Worm (Caenorhabditis elegans) whole organism, late embryonic: Measurements from ENCODE around the gene C47E8.4.

ENCODE experiments used
- C08G9.2 ChIP-seq: sonication (generic microtip); optimal IDR thresholded peaks from 2 replicates; lab custom pipeline; 2016; ENCODE audit warnings: mild to moderate bottlenecking, missing genetic modification characterization, moderate library complexity, missing compliant biosample characterization
- C38D4.7 ChIP-seq: fragments of 200-800 bp; sonication (Bioruptor generic); optimal IDR thresholded peaks from 2 replicates; lab custom pipeline; 2018; ENCODE audit warnings: mild to moderate bottlenecking, missing genetic modification characterization, moderate library complexity, missing compliant biosample characterization
- F13H6.1 ChIP-seq: sonication (generic microtip); optimal IDR thresholded peaks from 2 replicates; lab custom pipeline; 2016; ENCODE audit warnings: missing genetic modification characterization, missing compliant biosample characterization
- K02D7.2 ChIP-seq: sonication (generic microtip); optimal IDR thresholded peaks from 2 replicates; lab custom pipeline; 2017; ENCODE audit warnings: mild to moderate bottlenecking, missing genetic modification characterization, missing compliant biosample characterization
- K09A11.1 ChIP-seq: sonication (generic microtip); optimal IDR thresholded peaks from 2 replicates; lab custom pipeline; 2017; ENCODE audit warnings: antibody characterized with exemption, mild to moderate bottlenecking, missing genetic modification characterization, missing compliant biosample characterization; ENCODE audit not compliant: insufficient read depth
- T23F11.4 ChIP-seq: fragments of 200-800 bp; sonication (Bioruptor generic); optimal IDR thresholded peaks from 2 replicates; lab custom pipeline; 2018; ENCODE audit warnings: mild to moderate bottlenecking, missing genetic modification characterization, missing compliant biosample characterization
- Y22D7AL.16 ChIP-seq: sonication (generic microtip); optimal IDR thresholded peaks from 2 replicates; lab custom pipeline; 2016; ENCODE audit warnings: missing genetic modification characterization, missing compliant biosample characterization
- ahr-1 ChIP-seq: sonication (generic microtip); optimal IDR thresholded peaks from 2 replicates; lab custom pipeline; 2016; ENCODE audit warnings: missing genetic modification characterization, missing compliant biosample characterization
- ama-1 ChIP-seq: fragments of 150-350 bp; optimal IDR thresholded peaks from 2 replicates; lab custom pipeline; 2014
- ceh-14 ChIP-seq: sonication (generic microtip); optimal IDR thresholded peaks from 2 replicates; lab custom pipeline; 2016; ENCODE audit warnings: missing genotype, missing genetic modification characterization, missing compliant biosample characterization
- ceh-18 ChIP-seq: sonication (generic microtip); optimal IDR thresholded peaks from 2 replicates; lab custom pipeline; 2016; ENCODE audit warnings: missing genetic modification characterization, missing compliant biosample characterization
- ceh-19 ChIP-seq: fragments of 200-800 bp; sonication (Bioruptor generic); optimal IDR thresholded peaks from 2 replicates; lab custom pipeline; 2018; ENCODE audit warnings: mild to moderate bottlenecking, missing genetic modification characterization, missing compliant biosample characterization
- ceh-2 ChIP-seq: sonication (generic microtip); optimal IDR thresholded peaks from 2 replicates; lab custom pipeline; 2016; ENCODE audit warnings: missing genotype, missing genetic modification characterization, missing compliant biosample characterization
- ceh-24 ChIP-seq: sonication (generic microtip); optimal IDR thresholded peaks from 2 replicates; lab custom pipeline; 2016; ENCODE audit warnings: mild to moderate bottlenecking, missing genetic modification characterization, missing compliant biosample characterization
- ceh-30 ChIP-seq: fragments of 150-350 bp; optimal IDR thresholded peaks from 2 replicates; lab custom pipeline; 2014; ENCODE audit warnings: missing biosample characterization, missing genetic modification characterization
- ceh-31 ChIP-seq: sonication (generic microtip); optimal IDR thresholded peaks from 2 replicates; lab custom pipeline; 2016; ENCODE audit warnings: missing genetic modification characterization, missing compliant biosample characterization
- ceh-34 ChIP-seq: sonication (generic microtip); optimal IDR thresholded peaks from 2 replicates; lab custom pipeline; 2016; ENCODE audit warnings: mild to moderate bottlenecking, missing genetic modification characterization, missing compliant biosample characterization
- ceh-48 ChIP-seq: sonication (generic microtip); optimal IDR thresholded peaks from 2 replicates; lab custom pipeline; 2016; ENCODE audit warnings: missing genetic modification characterization, inconsistent platforms, missing compliant biosample characterization
- ceh-6 ChIP-seq: fragments of 200-800 bp; sonication (Bioruptor generic); optimal IDR thresholded peaks from 2 replicates; lab custom pipeline; 2018; ENCODE audit warnings: mild to moderate bottlenecking, missing genetic modification characterization, missing compliant biosample characterization
- che-1 ChIP-seq: sonication (generic microtip); optimal IDR thresholded peaks from 2 replicates; lab custom pipeline; 2016; ENCODE audit warnings: mild to moderate bottlenecking, missing genetic modification characterization, missing compliant biosample characterization
- elt-2 ChIP-seq: sonication (generic microtip); optimal IDR thresholded peaks from 2 replicates; lab custom pipeline; 2016; ENCODE audit warnings: missing genetic modification reagents, missing genetic modification characterization, missing compliant biosample characterization
- elt-4 ChIP-seq: sonication (generic microtip); optimal IDR thresholded peaks from 2 replicates; lab custom pipeline; 2016; ENCODE audit warnings: missing genetic modification characterization, missing compliant biosample characterization
- ets-4 ChIP-seq: sonication (generic microtip); optimal IDR thresholded peaks from 2 replicates; lab custom pipeline; 2016; ENCODE audit warnings: missing genetic modification characterization, missing compliant biosample characterization
- eyg-1 ChIP-seq: sonication (generic microtip); optimal IDR thresholded peaks from 2 replicates; lab custom pipeline; 2016; ENCODE audit warnings: missing genotype, missing genetic modification characterization, missing compliant biosample characterization
- fax-1 ChIP-seq: sonication (generic microtip); optimal IDR thresholded peaks from 2 replicates; lab custom pipeline; 2016; ENCODE audit warnings: missing genotype, missing genetic modification characterization, missing compliant biosample characterization
- fkh-6 ChIP-seq: sonication (generic microtip); optimal IDR thresholded peaks from 2 replicates; lab custom pipeline; 2016; ENCODE audit warnings: missing genetic modification characterization, missing compliant biosample characterization
- gmeb-2 ChIP-seq: sonication (generic microtip); optimal IDR thresholded peaks from 2 replicates; lab custom pipeline; 2016; ENCODE audit warnings: missing genetic modification characterization, inconsistent platforms, missing compliant biosample characterization
- hlh-13 ChIP-seq: fragments of 200-800 bp; sonication (Bioruptor generic); optimal IDR thresholded peaks from 2 replicates; lab custom pipeline; 2018; ENCODE audit warnings: mild to moderate bottlenecking, missing genetic modification characterization, missing compliant biosample characterization
- hlh-15 ChIP-seq: sonication (generic microtip); optimal IDR thresholded peaks from 2 replicates; lab custom pipeline; 2016; ENCODE audit warnings: missing genetic modification characterization, missing compliant biosample characterization
- hlh-6 ChIP-seq: sonication (generic microtip); optimal IDR thresholded peaks from 2 replicates; lab custom pipeline; 2016; ENCODE audit warnings: missing genotype, missing genetic modification characterization, missing compliant biosample characterization
- lim-6 ChIP-seq: sonication (generic microtip); optimal IDR thresholded peaks from 2 replicates; lab custom pipeline; 2016; ENCODE audit warnings: missing genetic modification characterization, missing compliant biosample characterization
- lin-11 ChIP-seq: fragments of 200-800 bp; sonication (Bioruptor generic); optimal IDR thresholded peaks from 2 replicates; lab custom pipeline; 2018; ENCODE audit warnings: mild to moderate bottlenecking, missing genetic modification characterization, missing compliant biosample characterization
- madf-2 ChIP-seq: sonication (generic microtip); optimal IDR thresholded peaks from 2 replicates; lab custom pipeline; 2017; ENCODE audit warnings: missing genetic modification characterization, missing compliant biosample characterization
- mec-3 ChIP-seq: sonication (generic microtip); optimal IDR thresholded peaks from 2 replicates; lab custom pipeline; 2016; ENCODE audit warnings: borderline replicate concordance, missing genetic modification characterization, missing compliant biosample characterization
- nfya-1 ChIP-seq: sonication (generic microtip); optimal IDR thresholded peaks from 2 replicates; lab custom pipeline; 2017; ENCODE audit warnings: missing genetic modification characterization, mild to moderate bottlenecking, missing compliant biosample characterization, antibody characterized with exemption, moderate library complexity
- nhr-232 ChIP-seq: sonication (generic microtip); optimal IDR thresholded peaks from 2 replicates; lab custom pipeline; 2016; ENCODE audit warnings: missing genetic modification characterization, missing compliant biosample characterization
- npax-4 ChIP-seq: sonication (generic microtip); optimal IDR thresholded peaks from 2 replicates; lab custom pipeline; 2016; ENCODE audit warnings: missing genetic modification characterization, missing compliant biosample characterization
- pag-3 ChIP-seq: sonication (generic microtip); optimal IDR thresholded peaks from 2 replicates; lab custom pipeline; 2016; ENCODE audit warnings: missing compliant biosample characterization, missing genetic modification characterization, borderline replicate concordance
- pax-1 ChIP-seq: fragments of 150-350 bp; optimal IDR thresholded peaks from 2 replicates; lab custom pipeline; 2014; ENCODE audit warnings: missing biosample characterization, missing genetic modification characterization
- pha-2 ChIP-seq: sonication (generic microtip); optimal IDR thresholded peaks from 2 replicates; lab custom pipeline; 2017; ENCODE audit warnings: mild to moderate bottlenecking, missing genetic modification characterization, missing compliant biosample characterization
- pha-4 ChIP-seq: fragments of 150-350 bp; optimal IDR thresholded peaks from 2 replicates; lab custom pipeline; 2018; ENCODE audit warnings: missing biosample characterization, missing genetic modification reagents, missing genetic modification characterization
- pqm-1 ChIP-seq: sonication (generic microtip); optimal IDR thresholded peaks from 2 replicates; lab custom pipeline; 2016; ENCODE audit warnings: missing genetic modification characterization, missing compliant biosample characterization
- pros-1 ChIP-seq: fragments of 150-350 bp; optimal IDR thresholded peaks from 2 replicates; lab custom pipeline; 2014; ENCODE audit warnings: missing biosample characterization, missing genetic modification reagents, missing genetic modification characterization
- ref-2 ChIP-seq: sonication (generic microtip); optimal IDR thresholded peaks from 2 replicates; lab custom pipeline; 2016; ENCODE audit warnings: missing genetic modification characterization, missing compliant biosample characterization
- rnt-1 ChIP-seq: sonication (generic microtip); optimal IDR thresholded peaks from 2 replicates; lab custom pipeline; 2016; ENCODE audit warnings: missing genetic modification characterization, missing compliant biosample characterization
- sdc-2 ChIP-seq: sonication (generic microtip); optimal IDR thresholded peaks from 2 replicates; lab custom pipeline; 2016; ENCODE audit warnings: missing genotype, missing genetic modification characterization, missing compliant biosample characterization
- sox-2 ChIP-seq: fragments of 200-800 bp; sonication (Bioruptor generic); IDR thresholded peaks from 2 replicates; pipeline ENCODE4 v1.3.6; 2022; ENCODE audit warnings: missing genetic modification reagents, missing genetic modification characterization, missing compliant biosample characterization
- syd-9 ChIP-seq: sonication (generic microtip); optimal IDR thresholded peaks from 2 replicates; lab custom pipeline; 2016; ENCODE audit warnings: mild to moderate bottlenecking, missing genetic modification characterization, moderate library complexity, missing compliant biosample characterization
- unc-3 ChIP-seq, 2 experiments: fragments of 200-800 bp in 1 of 2; sonication (Bioruptor generic) in 1 of 2; sonication (generic microtip) in 1 of 2; conservative IDR thresholded peaks in 1 of 2; optimal IDR thresholded peaks in 1 of 2; 2 replicates each; pipeline versions ENCODE4 v1.3.6 to Lab custom; 2016 to 2022; ENCODE audit warnings: missing compliant biosample characterization in 2 of 2, missing genetic modification characterization in 2 of 2, missing genetic modification reagents in 1 of 2
- unc-42 ChIP-seq: sonication (generic microtip); optimal IDR thresholded peaks from 2 replicates; lab custom pipeline; 2016; ENCODE audit warnings: missing genotype, missing genetic modification characterization, missing compliant biosample characterization
- unc-86 ChIP-seq: sonication (generic microtip); optimal IDR thresholded peaks from 2 replicates; lab custom pipeline; 2016; ENCODE audit warnings: missing genetic modification characterization, missing compliant biosample characterization
- zip-5 ChIP-seq: sonication (generic microtip); optimal IDR thresholded peaks from 2 replicates; lab custom pipeline; 2016; ENCODE audit warnings: missing genetic modification characterization, missing compliant biosample characterization

C47E8.4 gene

DNA sequence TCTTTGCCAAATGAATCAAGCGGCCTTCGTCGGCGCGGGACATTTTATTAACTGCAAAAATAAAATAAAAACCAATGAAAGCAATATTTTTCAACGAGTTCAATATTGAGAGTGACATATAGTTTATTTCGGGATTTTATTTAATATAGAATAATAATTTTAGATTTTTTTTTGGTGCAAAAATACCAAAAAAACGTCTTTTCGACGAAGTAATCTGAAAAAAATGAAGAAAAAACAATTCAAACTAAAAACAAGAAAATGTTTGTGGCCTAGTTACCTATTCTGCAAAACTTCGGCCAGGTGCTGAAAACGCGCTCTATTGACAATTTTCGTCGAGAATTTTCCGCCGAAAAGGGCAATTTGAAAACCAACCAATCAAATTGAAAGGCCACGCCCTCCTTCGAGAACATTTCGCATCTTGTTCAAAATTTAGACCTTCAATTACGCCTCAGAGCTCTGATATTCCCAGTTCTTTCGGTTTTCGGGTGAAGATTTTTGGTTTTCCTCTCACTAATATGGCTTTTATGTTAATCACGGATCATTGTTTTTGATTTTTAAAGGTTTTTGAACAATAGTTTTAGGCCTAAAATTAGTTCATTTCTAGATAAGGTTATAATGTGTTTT is at the start of gene C47E8.4:
TSS of gene C47E8.4 (minus strand) at position 51 of the 624 bp plus-strand sequence.
- TF ChIP-seq F13H6.1 (peak; percentile 88), ceh-19 (no peak), ceh-18 (tag; lab: Kevin White, UChicago) (peak; percentile 93), ama-1 (lab: Kevin White, UChicago) (no peak), eyg-1 (tag; lab: Kevin White, UChicago) (peak; percentile 78), hlh-6 (tag; lab: Kevin White, UChicago) (no peak), fkh-6 (tag; lab: Kevin White, UChicago) (peak; percentile 69), lin-11 (no peak), unc-3 (GFP tag; conservative IDR thresholded peaks at IDR 0.05; lab: Robert Waterston, UW) (0 out of 2 replicates have a peak, but pooled peaks have one; percentile 17), unc-3 (tag; optimal IDR thresholded peaks at IDR 0.05; lab: Kevin White, UChicago) (peak; percentile 72), pqm-1 (tag; lab: Kevin White, UChicago) (peak; percentile 85), C08G9.2 (tag; lab: Kevin White, UChicago) (peak; percentile 99), pag-3 (tag; lab: Kevin White, UChicago) (no peak), ceh-34 (tag; lab: Kevin White, UChicago) (peak; percentile 88), syd-9 (tag; lab: Kevin White, UChicago) (peak; percentile 53), pros-1 (tag; lab: Kevin White, UChicago) (peak; percentile 64), madf-2 (tag; lab: Kevin White, UChicago) (no peak), gmeb-2 (no peak), Y22D7AL.16 (no peak), sdc-2 (tag; lab: Kevin White, UChicago) (peak; percentile 64), fax-1 (tag; lab: Kevin White, UChicago) (peak; percentile 73), zip-5 (tag; lab: Kevin White, UChicago) (peak; percentile 72), elt-2 (tag; lab: Kevin White, UChicago) (peak; percentile 85), ceh-2 (tag; lab: Kevin White, UChicago) (peak; percentile 96), ets-4 (tag; lab: Kevin White, UChicago) (peak; percentile 94), elt-4 (tag; lab: Kevin White, UChicago) (no peak), rnt-1 (tag; lab: Kevin White, UChicago) (peak; percentile 93), npax-4 (tag; lab: Kevin White, UChicago) (no peak), unc-86 (tag; lab: Kevin White, UChicago) (peak; percentile 82), ceh-30 (tag; lab: Kevin White, UChicago) (peak; percentile 87), ceh-24 (tag; lab: Kevin White, UChicago) (no peak), mec-3 (tag; lab: Kevin White, UChicago) (peak; percentile 83), sox-2 (GFP tag; lab: Robert Waterston, UW) (peak; percentile 49), ref-2 (tag; lab: Kevin White, UChicago) (peak; percentile 98), ceh-48 (tag; lab: Kevin White, UChicago) (peak; percentile 12), ceh-6 (GFP tag; lab: Kevin White, UChicago) (no peak), ceh-14 (tag; lab: Kevin White, UChicago) (peak; percentile 86), unc-42 (peak; percentile 96), K02D7.2 (tag; lab: Kevin White, UChicago) (no peak), nfya-1 (peak; percentile 100), ahr-1 (tag; lab: Kevin White, UChicago) (no peak), nhr-232 (tag; lab: Kevin White, UChicago) (no peak), ceh-31 (tag; lab: Kevin White, UChicago) (peak; percentile 98), C38D4.7 (GFP tag; lab: Kevin White, UChicago) (no peak), pha-4 (tag; lab: Kevin White, UChicago) (no peak), T23F11.4 (GFP tag; lab: Kevin White, UChicago) (no peak), hlh-15 (tag; lab: Kevin White, UChicago) (no peak), pha-2 (tag; lab: Kevin White, UChicago) (peak; percentile 52), K09A11.1 (tag; lab: Kevin White, UChicago) (peak; percentile 25), lim-6 (tag; lab: Kevin White, UChicago) (peak; percentile 50), hlh-13 (GFP tag; lab: Kevin White, UChicago) (no peak), pax-1 (tag; lab: Kevin White, UChicago) (peak; percentile 87), che-1 (tag; lab: Kevin White, UChicago) (peak; percentile 6)
